Worm (Caenorhabditis elegans): Measurements from ENCODE around the gene fbxa-157.

- no peak for TF ChIP-seq nhr-28 (tag; optimal IDR thresholded peaks at IDR 0.05)
- no peak for TF ChIP-seq pha-4 (tag; optimal IDR thresholded peaks at IDR 0.05)
These were observed 44.4 kb downstream of the fbxa-157 start for ce11 chrV:17943877-17944472.

All from whole organism, mixed stage, embryonic.